Worm (Caenorhabditis elegans) whole organism, midembryonic: Measurements from ENCODE around the gene glc-4.
A peak's percentile ranks its signal among the peaks of the same experiment; 100 is the strongest.

Source experiments
- T22C8.4 ChIP-seq: fragments of 200-800 bp; sonication (Bioruptor generic); IDR thresholded peaks from 2 replicates; pipeline ENCODE4 v1.3.6; 2022; ENCODE audit warnings: missing genetic modification characterization, missing compliant biosample characterization
- cog-1 ChIP-seq: sonication (generic microtip); optimal IDR thresholded peaks from 2 replicates; lab custom pipeline; 2016; ENCODE audit warnings: missing genetic modification characterization, missing compliant biosample characterization
- flt-1 ChIP-seq: fragments of 200-800 bp; sonication (Bioruptor generic); IDR thresholded peaks from 2 replicates; pipeline ENCODE4 v1.3.6; 2022; ENCODE audit warnings: missing genetic modification characterization, missing compliant biosample characterization
- klf-2 ChIP-seq: fragments of 200-800 bp; sonication (Bioruptor generic); conservative IDR thresholded peaks from 2 replicates; pipeline ENCODE4 v1.3.6; 2022; ENCODE audit warnings: missing genetic modification reagents, missing genetic modification characterization, missing compliant biosample characterization
- med-1 ChIP-seq: sonication (generic microtip); optimal IDR thresholded peaks from 2 replicates; lab custom pipeline; 2017; ENCODE audit warnings: missing genetic modification characterization, mild to moderate bottlenecking, missing compliant biosample characterization, antibody characterized with exemption, missing genetic modification reagents; ENCODE audit not compliant: insufficient read depth
- ref-1 ChIP-seq: fragments of 200-800 bp; sonication (Bioruptor generic); conservative IDR thresholded peaks from 2 replicates; pipeline ENCODE4 v1.3.6; 2022; ENCODE audit warnings: missing genetic modification reagents, missing genetic modification characterization, missing compliant biosample characterization
- tab-1 ChIP-seq: fragments of 200-800 bp; sonication (Bioruptor generic); IDR thresholded peaks from 2 replicates; pipeline ENCODE4 v1.3.6; 2022; ENCODE audit warnings: missing genetic modification characterization, missing compliant biosample characterization
- ztf-23 ChIP-seq: fragments of 200-800 bp; sonication (Bioruptor generic); IDR thresholded peaks from 2 replicates; pipeline ENCODE4 v1.3.6; 2022; ENCODE audit warnings: missing genetic modification reagents, missing genetic modification characterization, missing compliant biosample characterization
- ztf-29 ChIP-seq: fragments of 200-800 bp; sonication (Bioruptor generic); IDR thresholded peaks from 2 replicates; pipeline ENCODE4 v1.3.6; 2022; ENCODE audit warnings: missing genetic modification reagents, missing genetic modification characterization, missing compliant biosample characterization

DNA sequence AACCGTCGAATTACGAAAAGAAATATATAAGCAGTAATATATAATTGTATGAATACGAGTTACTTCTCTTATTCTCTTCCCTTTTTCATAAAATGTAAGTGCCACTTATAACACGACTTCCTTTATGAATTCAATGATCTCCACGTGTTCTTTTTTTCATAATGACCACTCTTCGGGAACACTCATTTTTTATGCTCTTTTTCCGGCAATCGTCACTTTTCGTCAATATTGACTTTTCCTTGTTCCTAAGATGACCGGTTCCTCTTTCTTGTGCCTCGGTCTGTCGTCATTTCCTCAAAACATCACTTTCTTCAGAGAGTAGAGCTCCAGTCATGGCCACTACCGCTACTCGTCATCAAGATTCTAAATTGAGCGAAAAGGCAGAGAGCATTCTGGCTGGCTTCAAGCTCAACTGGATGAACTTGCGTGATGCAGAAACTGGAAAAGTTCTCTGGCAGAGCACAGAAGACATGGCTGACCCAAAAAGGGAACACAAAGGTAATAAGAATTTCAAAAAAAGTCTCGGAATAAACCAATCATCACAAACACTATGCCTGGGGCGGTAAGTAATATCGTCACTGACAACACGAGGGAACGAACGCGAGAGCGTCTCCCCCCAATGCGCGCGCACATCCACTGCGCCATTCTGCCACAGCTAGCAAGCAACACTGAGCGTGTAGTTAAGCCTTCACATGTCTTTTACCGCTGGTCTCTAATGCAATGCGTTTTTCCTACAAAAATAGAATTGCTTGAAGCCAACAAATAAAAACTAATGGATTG lies 8.9 kb upstream of the glc-4 start, which contains the start of gene pdl-1:
- TF ChIP-seq T22C8.4 (GFP tag; lab: Robert Waterston, UW), result peak; percentile 95
- TF ChIP-seq cog-1 (tag; lab: Kevin White, UChicago), result peak; percentile 91
- peak; percentile 94 for TF ChIP-seq klf-2 (GFP tag; lab: Robert Waterston, UW)
- peak; percentile 98 for TF ChIP-seq flt-1 (GFP tag; lab: Robert Waterston, UW)
- TF ChIP-seq ztf-29 (GFP tag; lab: Robert Waterston, UW), result peak; percentile 94
- peak; percentile 96 for TF ChIP-seq ztf-23 (GFP tag; lab: Robert Waterston, UW)
- peak; percentile 94 for TF ChIP-seq ref-1 (GFP tag; lab: Robert Waterston, UW)
- peak; percentile 63 for TF ChIP-seq med-1 (GFP tag; lab: Kevin White, UChicago)
- peak; percentile 97 for TF ChIP-seq tab-1 (GFP tag; lab: Robert Waterston, UW)
